Worm (Caenorhabditis elegans) whole organism, L1 larva: ENCODE results near the gene F22E5.22.
"Not testable (repeated sequence)": the region's sequence is repeated elsewhere in the genome, so short reads cannot be mapped to it uniquely, and the experiment has no call there.

ENCODE experiments used
- C04F5.9 ChIP-seq: sonication (generic microtip); optimal IDR thresholded peaks from 2 replicates; lab custom pipeline; 2016; ENCODE audit warnings: missing genetic modification characterization, missing compliant biosample characterization
- C34B4.2 ChIP-seq: sonication (generic microtip); optimal IDR thresholded peaks from 2 replicates; lab custom pipeline; 2017; ENCODE audit warnings: mild to moderate bottlenecking, missing genetic modification characterization, missing compliant biosample characterization
- Y116A8C.19 ChIP-seq: sonication (generic microtip); optimal IDR thresholded peaks from 2 replicates; lab custom pipeline; 2016; ENCODE audit warnings: missing compliant biosample characterization, missing genetic modification characterization, borderline replicate concordance
- blmp-1 ChIP-seq: fragments of 150-350 bp; optimal IDR thresholded peaks from 2 replicates; lab custom pipeline; 2014; ENCODE audit warnings: missing biosample characterization, missing genetic modification characterization
- ceh-8 ChIP-seq: fragments of 200-800 bp; sonication (Bioruptor generic); optimal IDR thresholded peaks from 2 replicates; lab custom pipeline; 2018; ENCODE audit warnings: mild to moderate bottlenecking, missing genetic modification characterization, moderate library complexity, missing compliant biosample characterization
- ceh-82 ChIP-seq, 3 experiments: fragments of 150-350 bp in 1 of 3; sonication (generic microtip) in 2 of 3; optimal IDR thresholded peaks; 2 replicates each; lab custom pipeline; 2014 to 2017; ENCODE audit warnings: missing biosample characterization in 3 of 3, missing genetic modification characterization in 3 of 3
- ceh-90 ChIP-seq: sonication (generic microtip); optimal IDR thresholded peaks from 2 replicates; lab custom pipeline; 2016; ENCODE audit warnings: missing genetic modification characterization, missing compliant biosample characterization
- dpl-1 ChIP-seq, 3 experiments: fragments of 150-350 bp in 2 of 3; sonication (generic microtip) in 1 of 3; optimal IDR thresholded peaks; 2 replicates each; lab custom pipeline; 2014 to 2017; ENCODE audit warnings: missing biosample characterization in 3 of 3, missing genetic modification characterization in 3 of 3, missing genetic modification reagents in 3 of 3
- efl-1 ChIP-seq, 4 experiments: fragments of 150-350 bp; optimal IDR thresholded peaks in 3 of 4; peaks in 1 of 4; 1 replicate in 1 of 4; 2 replicates in 3 of 4; lab custom pipeline; 2014; ENCODE audit warnings: missing biosample characterization in 2 of 4, missing genetic modification characterization in 2 of 4, missing genetic modification reagents in 2 of 4
- egl-27 ChIP-seq, 2 experiments: fragments of 150-350 bp in 1 of 2; sonication (generic microtip); optimal IDR thresholded peaks; 3 replicates each; lab custom pipeline; 2017 to 2018; ENCODE audit warnings: missing biosample characterization in 2 of 2, missing genetic modification characterization in 2 of 2, missing genetic modification reagents in 2 of 2
- elt-2 ChIP-seq: sonication (generic microtip); optimal IDR thresholded peaks from 2 replicates; lab custom pipeline; 2016; ENCODE audit warnings: missing genetic modification characterization, mild to moderate bottlenecking, inconsistent platforms, missing compliant biosample characterization, missing genetic modification reagents
- fkh-10 ChIP-seq: sonication (generic microtip); optimal IDR thresholded peaks from 2 replicates; lab custom pipeline; 2017; ENCODE audit warnings: missing biosample characterization, missing genetic modification reagents, missing genetic modification characterization
- hlh-4 ChIP-seq: sonication (generic microtip); optimal IDR thresholded peaks from 2 replicates; lab custom pipeline; 2016; ENCODE audit warnings: mild to moderate bottlenecking, missing genetic modification characterization, missing compliant biosample characterization
- irx-1 ChIP-seq: sonication (generic microtip); optimal IDR thresholded peaks from 2 replicates; lab custom pipeline; 2016; ENCODE audit warnings: missing genetic modification characterization, missing compliant biosample characterization
- jun-1 ChIP-seq: fragments of 150-350 bp; optimal IDR thresholded peaks from 2 replicates; lab custom pipeline; 2014; ENCODE audit warnings: missing biosample characterization, missing genetic modification reagents, missing genetic modification characterization
- lin-14 ChIP-seq: fragments of 200-800 bp; sonication (Bioruptor generic); optimal IDR thresholded peaks from 2 replicates; lab custom pipeline; 2018; ENCODE audit warnings: mild to moderate bottlenecking, missing genetic modification characterization, moderate library complexity, missing compliant biosample characterization
- lin-15B ChIP-seq: fragments of 150-350 bp; sonication (generic microtip); optimal IDR thresholded peaks from 3 replicates; lab custom pipeline; 2014; ENCODE audit warnings: missing biosample characterization, missing genetic modification characterization
- mab-9 ChIP-seq: fragments of 200-800 bp; sonication (Bioruptor generic); IDR thresholded peaks from 2 replicates; pipeline ENCODE4 v1.3.6; 2022; ENCODE audit warnings: missing genetic modification reagents, missing genetic modification characterization, missing compliant biosample characterization
- mdl-1 ChIP-seq, 2 experiments: fragments of 150-350 bp; optimal IDR thresholded peaks; 2 replicates each; lab custom pipeline; 2014 to 2017; ENCODE audit warnings: missing biosample characterization in 2 of 2, missing genetic modification characterization in 2 of 2, inconsistent platforms in 1 of 2
- mef-2 ChIP-seq: fragments of 150-350 bp; optimal IDR thresholded peaks from 2 replicates; lab custom pipeline; 2014; ENCODE audit warnings: missing biosample characterization, missing genetic modification characterization
- nhr-11 ChIP-seq: fragments of 150-350 bp; optimal IDR thresholded peaks from 2 replicates; lab custom pipeline; 2014; ENCODE audit warnings: missing biosample characterization, missing genetic modification characterization
- nhr-12 ChIP-seq: sonication (generic microtip); optimal IDR thresholded peaks from 2 replicates; lab custom pipeline; 2017; ENCODE audit warnings: missing biosample characterization, missing genetic modification characterization
- nhr-19 ChIP-seq: fragments of 200-800 bp; sonication (Bioruptor generic); conservative IDR thresholded peaks from 2 replicates; pipeline ENCODE4 v1.3.6; 2022; ENCODE audit warnings: missing genetic modification characterization, missing compliant biosample characterization
- nhr-47 ChIP-seq: sonication (generic microtip); optimal IDR thresholded peaks from 2 replicates; lab custom pipeline; 2016; ENCODE audit warnings: mild to moderate bottlenecking, missing genetic modification characterization, moderate library complexity, missing compliant biosample characterization
- nhr-71 ChIP-seq: sonication (generic microtip); optimal IDR thresholded peaks from 2 replicates; lab custom pipeline; 2016; ENCODE audit warnings: mild to moderate bottlenecking, missing genetic modification characterization, moderate library complexity, missing compliant biosample characterization
- nhr-85 ChIP-seq: sonication (generic microtip); peaks from one replicate; lab custom pipeline; 2016; ENCODE audit warnings: missing genetic modification characterization, inconsistent platforms, missing compliant biosample characterization
- pag-3 ChIP-seq: sonication (generic microtip); optimal IDR thresholded peaks from 2 replicates; lab custom pipeline; 2017; ENCODE audit warnings: missing genetic modification characterization, mild to moderate bottlenecking, missing compliant biosample characterization, antibody characterized with exemption, borderline replicate concordance; ENCODE audit not compliant: insufficient read depth
- skn-1 ChIP-seq: fragments of 150-350 bp; optimal IDR thresholded peaks from 2 replicates; lab custom pipeline; 2014; ENCODE audit warnings: missing biosample characterization, missing genetic modification characterization
- snpc-4 ChIP-seq: fragments of 150-350 bp; optimal IDR thresholded peaks from 2 replicates; lab custom pipeline; 2014; ENCODE audit warnings: missing biosample characterization, missing genetic modification characterization
- sox-4 ChIP-seq: sonication (generic microtip); optimal IDR thresholded peaks from 2 replicates; lab custom pipeline; 2016; ENCODE audit warnings: missing genetic modification characterization, missing compliant biosample characterization
- swsn-7 ChIP-seq: sonication (generic microtip); optimal IDR thresholded peaks from 2 replicates; lab custom pipeline; 2016; ENCODE audit warnings: missing genetic modification characterization, missing compliant biosample characterization
- tbx-2 ChIP-seq: sonication (generic microtip); optimal IDR thresholded peaks from 2 replicates; lab custom pipeline; 2016; ENCODE audit warnings: missing genetic modification characterization, missing compliant biosample characterization
- tlp-1 ChIP-seq: fragments of 150-350 bp; optimal IDR thresholded peaks from 2 replicates; lab custom pipeline; 2014; ENCODE audit warnings: missing biosample characterization, missing genetic modification characterization
- unc-30 ChIP-seq: sonication (generic microtip); optimal IDR thresholded peaks from 2 replicates; lab custom pipeline; 2017; ENCODE audit warnings: missing biosample characterization, missing genetic modification characterization
- unc-98 ChIP-seq: fragments of 200-800 bp; sonication (Bioruptor generic); IDR thresholded peaks from 2 replicates; pipeline ENCODE4 v1.3.6; 2022; ENCODE audit warnings: missing genetic modification characterization, missing compliant biosample characterization
- xbp-1 ChIP-seq: sonication (generic microtip); optimal IDR thresholded peaks from 2 replicates; lab custom pipeline; 2016; ENCODE audit warnings: missing genetic modification characterization, missing compliant biosample characterization
- zip-4 ChIP-seq: fragments of 200-800 bp; sonication (Bioruptor generic); optimal IDR thresholded peaks from 2 replicates; lab custom pipeline; 2018; ENCODE audit warnings: mild to moderate bottlenecking, missing genetic modification characterization, moderate library complexity, missing compliant biosample characterization
- ztf-11 ChIP-seq, 2 experiments: sonication (generic microtip); optimal IDR thresholded peaks; 2 replicates each; lab custom pipeline; 2016 to 2017; ENCODE audit warnings: missing genetic modification characterization in 2 of 2, missing biosample characterization in 1 of 2, missing compliant biosample characterization in 1 of 2

The F22E5.22 gene

ce11 chrII:2639401-2640088, 26.2 kb upstream of the F22E5.22 start, which contains the start of gene F22E5.8:
F22E5.8 (plus strand) TSS chrII:2640038.
- not testable (repeated sequence) for TF ChIP-seq nhr-47 (tag; lab: Kevin White, UChicago); nhr-19 (GFP tag; lab: Robert Waterston, UW); mef-2 (tag; lab: Kevin White, UChicago)

ce11 chrII:2640982-2641381, 24.7 kb upstream of the F22E5.22 start, which contains the start of gene F22E5.23:
F22E5.23 (plus strand) TSS chrII:2641282.
- no peak for TF ChIP-seq mef-2 (tag; lab: Kevin White, UChicago)

- TF ChIP-seq hlh-4 = no peak
- TF ChIP-seq dpl-1 (GFP tag; optimal IDR thresholded peaks at IDR 0.05; lab: Kevin White, UChicago) = no peak
- TF ChIP-seq snpc-4 (tag; lab: Kevin White, UChicago) = no peak
- TF ChIP-seq tbx-2 (tag; lab: Kevin White, UChicago) = no peak
Measured at ce11 chrII:2641777-2642176, 23.9 kb upstream of the F22E5.22 start, which contains the start of gene F22E5.7. F22E5.7 (plus strand) TSS chrII:2642077.

ce11 chrII:2644498-2644897, 21.2 kb upstream of the F22E5.22 start, which contains the start of gene F22E5.11:
F22E5.11 (minus strand) TSS chrII:2644598.
- TF ChIP-seq blmp-1 (tag; lab: Kevin White, UChicago) (no peak), zip-4 (GFP tag; lab: Kevin White, UChicago) (no peak), nhr-19 (GFP tag; lab: Robert Waterston, UW) (no peak), pag-3 (tag; lab: Kevin White, UChicago) (no peak)

- TF ChIP-seq xbp-1 (tag; lab: Kevin White, UChicago) = peak; percentile 2
Measured at ce11 chrII:2646756-2647155, 18.9 kb upstream of the F22E5.22 start, which contains the start of gene F22E5.12. F22E5.12 (minus strand) TSS chrII:2646856.

- TF ChIP-seq mab-9 (no peak), lin-15B (tag; lab: Kevin White, UChicago) (no peak), sox-4 (no peak), unc-98 (GFP tag; lab: Robert Waterston, UW) (no peak), unc-30 (tag; lab: Kevin White, UChicago) (no peak), lin-14 (peak; percentile 76), nhr-19 (GFP tag; lab: Robert Waterston, UW) (0 out of 2 replicates have a peak, but pooled peaks have one; percentile 9), irx-1 (tag; lab: Kevin White, UChicago) (no peak), C34B4.2 (tag; lab: Kevin White, UChicago) (no peak), ceh-8 (GFP tag; lab: Kevin White, UChicago) (no peak), swsn-7 (peak; percentile 47), zip-4 (GFP tag; lab: Kevin White, UChicago) (no peak), egl-27 (tag; optimal IDR thresholded peaks at IDR 0.05; lab: Kevin White, UChicago) (no peak), nhr-11 (tag; lab: Kevin White, UChicago) (no peak), dpl-1 (GFP tag; optimal IDR thresholded peaks at IDR 0.05; lab: Kevin White, UChicago) (peak; percentile 9 to 54 (median 35)), nhr-71 (tag; lab: Kevin White, UChicago) (peak; percentile 61), skn-1 (tag; lab: Kevin White, UChicago) (peak; percentile 27), mef-2 (tag; lab: Kevin White, UChicago) (no peak), jun-1 (tag; lab: Kevin White, UChicago) (no peak), C04F5.9 (tag; lab: Kevin White, UChicago) (no peak), ceh-82 (tag; optimal IDR thresholded peaks at IDR 0.05; lab: Kevin White, UChicago) (no peak), ceh-90 (no peak), efl-1 (optimal IDR thresholded peaks at IDR 0.05; lab: Kevin White, UChicago) (peak; percentile 50 to 61), efl-1 (GFP tag; optimal IDR thresholded peaks at IDR 0.05 in 1 of 2; lab: Kevin White, UChicago) (peak; percentile 34 to 67), elt-2 (tag; lab: Kevin White, UChicago) (no peak), tlp-1 (tag; lab: Kevin White, UChicago) (no peak), ztf-11 (tag; optimal IDR thresholded peaks at IDR 0.05; lab: Kevin White, UChicago) (no peak), fkh-10 (GFP tag; lab: Kevin White, UChicago) (no peak), hlh-4 (no peak), mdl-1 (tag; optimal IDR thresholded peaks at IDR 0.05; lab: Kevin White, UChicago) (no peak), nhr-85 (peak; percentile 47), Y116A8C.19 (tag; lab: Kevin White, UChicago) (no peak), nhr-12 (no peak)
Measured at ce11 chrII:2649015-2649414, 16.7 kb upstream of the F22E5.22 start.
